Fruit fly (Drosophila melanogaster) whole organism, embryonic: ENCODE measurements around the gene PGAP2.
A peak's percentile ranks its signal among the peaks of the same experiment; 100 is the strongest.

Source experiments
- Ada2b ChIP-seq: fragments of 200-800 bp; sonication (Bioruptor generic); IDR thresholded peaks from 2 replicates; pipeline ENCODE4 v1.3.6; 2022; ENCODE audit warnings: missing biosample characterization, missing genetic modification characterization
- Atf-2 ChIP-seq: fragments of 200-800 bp; sonication (Bioruptor generic); optimal IDR thresholded peaks from 2 replicates; lab custom pipeline; 2016; ENCODE audit warnings: missing biosample characterization, missing genetic modification characterization
- CG10979 ChIP-seq: fragments of 200-800 bp; sonication (Bioruptor generic); optimal IDR thresholded peaks from 2 replicates; lab custom pipeline; 2018; ENCODE audit warnings: missing biosample characterization, mild to moderate bottlenecking, missing genetic modification characterization, moderate library complexity
- CG15601 ChIP-seq: fragments of 200-800 bp; sonication (Bioruptor generic); optimal IDR thresholded peaks from 3 replicates; lab custom pipeline; 2019; ENCODE audit warnings: missing biosample characterization, mild to moderate bottlenecking, missing genetic modification characterization, moderate library complexity
- CG15696 ChIP-seq: fragments of 200-800 bp; sonication (Bioruptor generic); optimal IDR thresholded peaks from 2 replicates; lab custom pipeline; 2019; ENCODE audit warnings: missing biosample characterization, mild to moderate bottlenecking, missing genetic modification characterization, moderate library complexity
- CG1602 ChIP-seq: fragments of 200-800 bp; sonication (Bioruptor generic); optimal IDR thresholded peaks from 3 replicates; lab custom pipeline; 2016; ENCODE audit warnings: missing biosample characterization, missing genetic modification characterization
- CG17328 ChIP-seq: fragments of 200-800 bp; sonication (Bioruptor generic); IDR thresholded peaks from 2 replicates; pipeline ENCODE4 v1.3.6; 2022; ENCODE audit warnings: missing biosample characterization, missing genetic modification characterization
- CG17359 ChIP-seq: fragments of 200-800 bp; sonication (Bioruptor generic); optimal IDR thresholded peaks from 3 replicates; lab custom pipeline; 2018; ENCODE audit warnings: missing biosample characterization, mild to moderate bottlenecking, missing genetic modification characterization, moderate library complexity
- CG18599 ChIP-seq: fragments of 200-800 bp; sonication (Bioruptor generic); optimal IDR thresholded peaks from 3 replicates; lab custom pipeline; 2017; ENCODE audit warnings: missing biosample characterization, missing genetic modification characterization, mild to moderate bottlenecking, moderate library complexity, missing genetic modification reagents
- CG2129 ChIP-seq: fragments of 200-800 bp; sonication (Bioruptor generic); IDR thresholded peaks from 2 replicates; pipeline ENCODE4 v1.3.6; 2022; ENCODE audit warnings: missing biosample characterization, missing genetic modification characterization; ENCODE audit not compliant: partially characterized antibody
- CG30020 ChIP-seq: fragments of 200-800 bp; optimal IDR thresholded peaks from 2 replicates; lab custom pipeline; 2019; ENCODE audit warnings: missing biosample characterization, mild to moderate bottlenecking, missing genetic modification characterization, moderate library complexity
- CG30403 ChIP-seq: fragments of 200-800 bp; sonication (Bioruptor generic); optimal IDR thresholded peaks from 3 replicates; lab custom pipeline; 2016; ENCODE audit warnings: missing biosample characterization, missing genetic modification characterization
- CG32767 ChIP-seq: fragments of 200-800 bp; sonication (Bioruptor generic); IDR thresholded peaks from 2 replicates; pipeline ENCODE4 v1.3.6; 2022; ENCODE audit warnings: missing biosample characterization, missing genetic modification characterization
- CG3281 ChIP-seq: fragments of 200-800 bp; sonication (Bioruptor generic); optimal IDR thresholded peaks from 3 replicates; lab custom pipeline; 2017; ENCODE audit warnings: missing biosample characterization, mild to moderate bottlenecking, missing genetic modification characterization
- CG33213 ChIP-seq: fragments of 200-800 bp; sonication (Bioruptor generic); optimal IDR thresholded peaks from 3 replicates; lab custom pipeline; 2016; ENCODE audit warnings: missing biosample characterization, missing genetic modification characterization
- CG5953 ChIP-seq: fragments of 200-800 bp; sonication (Bioruptor generic); IDR thresholded peaks from 2 replicates; pipeline ENCODE4 v1.3.6; 2022; ENCODE audit warnings: missing biosample characterization, missing genetic modification characterization
- CG8359 ChIP-seq: fragments of 200-800 bp; sonication (Bioruptor generic); optimal IDR thresholded peaks from 2 replicates; lab custom pipeline; 2017; ENCODE audit warnings: missing biosample characterization, mild to moderate bottlenecking, missing genetic modification characterization, borderline replicate concordance
- CHES-1-like ChIP-seq: fragments of 200-800 bp; sonication (Bioruptor generic); optimal IDR thresholded peaks from 2 replicates; lab custom pipeline; 2016; ENCODE audit warnings: missing biosample characterization, missing genetic modification characterization
- Chrac-16 ChIP-seq: fragments of 200-800 bp; sonication (Bioruptor generic); optimal IDR thresholded peaks from 3 replicates; lab custom pipeline; 2016; ENCODE audit warnings: missing biosample characterization, missing genetic modification characterization
- Dp ChIP-seq: fragments of 200-800 bp; sonication (Bioruptor generic); optimal IDR thresholded peaks from 2 replicates; lab custom pipeline; 2018; ENCODE audit warnings: missing biosample characterization, mild to moderate bottlenecking, missing genetic modification characterization, moderate library complexity
- E2f1 ChIP-seq: fragments of 200-800 bp; sonication (Bioruptor generic); IDR thresholded peaks from 2 replicates; pipeline ENCODE4 v1.3.6; 2022; ENCODE audit warnings: missing biosample characterization, missing genetic modification characterization
- Eip74EF ChIP-seq, 2 experiments: fragments of 200-800 bp in 1 of 2; fragments of >200 bp in 1 of 2; sonication (Bioruptor generic) in 1 of 2; optimal IDR thresholded peaks; 2 replicates each; lab custom pipeline; 2017 to 2019; ENCODE audit warnings: missing biosample characterization in 2 of 2, missing genetic modification characterization in 2 of 2, mild to moderate bottlenecking in 1 of 2, moderate library complexity in 1 of 2
- Ets65A ChIP-seq: fragments of 200-800 bp; sonication (Bioruptor generic); peaks from one replicate; lab custom pipeline; 2016; ENCODE audit warnings: missing biosample characterization, missing genetic modification characterization
- Hey ChIP-seq: fragments of 200-800 bp; sonication (Bioruptor generic); optimal IDR thresholded peaks from 3 replicates; lab custom pipeline; 2018; ENCODE audit warnings: missing biosample characterization, mild to moderate bottlenecking, missing genetic modification characterization
- HmgD ChIP-seq: fragments of 200-800 bp; sonication (Bioruptor generic); optimal IDR thresholded peaks from 3 replicates; lab custom pipeline; 2016; ENCODE audit warnings: missing biosample characterization, missing genetic modification characterization
- Hr51 ChIP-seq, 2 experiments: fragments of 200-800 bp; sonication (Bioruptor generic); optimal IDR thresholded peaks; 2 replicates in 1 of 2; 3 replicates in 1 of 2; lab custom pipeline; 2016 to 2018; ENCODE audit warnings: missing biosample characterization in 2 of 2, missing genetic modification characterization in 2 of 2, mild to moderate bottlenecking in 1 of 2, moderate library complexity in 1 of 2
- Max ChIP-seq: fragments of 200-800 bp; sonication (Bioruptor generic); optimal IDR thresholded peaks from 2 replicates; lab custom pipeline; 2016; ENCODE audit warnings: missing biosample characterization, mild to moderate bottlenecking, missing genetic modification characterization
- Oaz ChIP-seq: fragments of 200-800 bp; sonication (Bioruptor generic); IDR thresholded peaks from 2 replicates; pipeline ENCODE4 v1.3.6; 2022; ENCODE audit warnings: missing biosample characterization, missing genetic modification characterization
- Rfx ChIP-seq: fragments of 200-800 bp; sonication (Bioruptor generic); IDR thresholded peaks from 2 replicates; pipeline ENCODE4 v1.3.6; 2022; ENCODE audit warnings: missing biosample characterization, missing genetic modification characterization
- Sox100B ChIP-seq: fragments of 200-800 bp; sonication (Bioruptor generic); optimal IDR thresholded peaks from 3 replicates; lab custom pipeline; 2018; ENCODE audit warnings: missing biosample characterization, mild to moderate bottlenecking, missing genetic modification characterization
- Sry-β ChIP-seq: fragments of 200-800 bp; sonication (Bioruptor generic); optimal IDR thresholded peaks from 2 replicates; lab custom pipeline; 2018; ENCODE audit warnings: missing biosample characterization, mild to moderate bottlenecking, missing genetic modification characterization, moderate library complexity
- Xrp1 ChIP-seq: fragments of 200-800 bp; sonication (Bioruptor generic); IDR thresholded peaks from 2 replicates; pipeline ENCODE4 v1.3.6; 2022; ENCODE audit warnings: missing biosample characterization, missing genetic modification characterization
- ac ChIP-seq: fragments of 200-800 bp; sonication (Bioruptor generic); optimal IDR thresholded peaks from 3 replicates; lab custom pipeline; 2017; ENCODE audit warnings: missing biosample characterization, mild to moderate bottlenecking, missing genetic modification characterization
- al ChIP-seq: fragments of 200-800 bp; sonication (Bioruptor generic); IDR thresholded peaks from 2 replicates; pipeline ENCODE4 v1.3.6; 2022; ENCODE audit warnings: missing biosample characterization, missing genetic modification characterization
- ara ChIP-seq: fragments of 200-800 bp; sonication (Bioruptor generic); IDR thresholded peaks from 2 replicates; pipeline ENCODE4 v1.3.6; 2022; ENCODE audit warnings: missing biosample characterization, missing genetic modification characterization
- ash1 ChIP-seq: fragments of 200-800 bp; sonication (Bioruptor generic); optimal IDR thresholded peaks from 2 replicates; lab custom pipeline; 2018; ENCODE audit warnings: missing biosample characterization, mild to moderate bottlenecking, missing genetic modification characterization
- bigmax ChIP-seq: fragments of 200-800 bp; sonication (Bioruptor generic); optimal IDR thresholded peaks from 2 replicates; lab custom pipeline; 2018; ENCODE audit warnings: missing biosample characterization, mild to moderate bottlenecking, missing genetic modification characterization
- cas ChIP-seq: fragments of 200-800 bp; sonication (Bioruptor generic); IDR thresholded peaks from 2 replicates; pipeline ENCODE4 v1.3.6; 2022; ENCODE audit warnings: missing biosample characterization, missing genetic modification characterization
- dimm ChIP-seq: fragments of 200-800 bp; sonication (Bioruptor generic); IDR thresholded peaks from 2 replicates; pipeline ENCODE4 v1.3.6; 2022; ENCODE audit warnings: missing biosample characterization, missing genetic modification characterization
- dmrt99B ChIP-seq: fragments of 200-800 bp; sonication (Bioruptor generic); optimal IDR thresholded peaks from 2 replicates; lab custom pipeline; 2018; ENCODE audit warnings: missing biosample characterization, mild to moderate bottlenecking, missing genetic modification characterization, moderate library complexity
- ewg ChIP-seq: fragments of 200-800 bp; sonication (Bioruptor generic); optimal IDR thresholded peaks from 3 replicates; lab custom pipeline; 2017; ENCODE audit warnings: mild to moderate bottlenecking, missing biosample characterization, missing genetic modification reagents, missing genetic modification characterization
- fu2 ChIP-seq: fragments of 200-800 bp; sonication (Bioruptor generic); optimal IDR thresholded peaks from 2 replicates; lab custom pipeline; 2016; ENCODE audit warnings: missing biosample characterization, missing genetic modification characterization
- hkb ChIP-seq, 2 experiments: fragments of 200-800 bp in 1 of 2; fragments of >200 bp in 1 of 2; sonication (Bioruptor generic) in 1 of 2; IDR thresholded peaks in 1 of 2; optimal IDR thresholded peaks in 1 of 2; 2 replicates each; pipeline versions ENCODE4 v1.3.6 to Lab custom; 2017 to 2022; ENCODE audit warnings: missing biosample characterization in 1 of 2, missing genetic modification characterization in 1 of 2
- ind ChIP-seq: fragments of 200-800 bp; sonication (Bioruptor generic); optimal IDR thresholded peaks from 3 replicates; lab custom pipeline; 2016; ENCODE audit warnings: missing biosample characterization, missing genetic modification characterization
- mld ChIP-seq: fragments of 200-800 bp; sonication (Bioruptor generic); IDR thresholded peaks from 3 replicates; pipeline ENCODE4 v1.3.6; 2022; ENCODE audit warnings: missing biosample characterization, missing genetic modification characterization; ENCODE audit not compliant: partially characterized antibody
- nau ChIP-seq: fragments of 200-800 bp; sonication (Bioruptor generic); optimal IDR thresholded peaks from 3 replicates; lab custom pipeline; 2017; ENCODE audit warnings: missing biosample characterization, mild to moderate bottlenecking, missing genetic modification characterization, missing genetic modification reagents
- p53 ChIP-seq: fragments of 200-800 bp; sonication (Bioruptor generic); optimal IDR thresholded peaks from 2 replicates; lab custom pipeline; 2016; ENCODE audit warnings: missing biosample characterization, missing genetic modification characterization
- sr ChIP-seq: fragments of 200-800 bp; sonication (Bioruptor generic); IDR thresholded peaks from 3 replicates; pipeline ENCODE4 v1.3.6; 2022; ENCODE audit warnings: missing biosample characterization, missing genetic modification characterization
- tll ChIP-seq, 2 experiments: fragments of 200-800 bp in 1 of 2; fragments of >200 bp in 1 of 2; sonication (Bioruptor generic) in 1 of 2; optimal IDR thresholded peaks; 2 replicates each; lab custom pipeline; 2017 to 2019; ENCODE audit warnings: missing biosample characterization in 2 of 2, missing genetic modification characterization in 2 of 2, mild to moderate bottlenecking in 1 of 2, moderate library complexity in 1 of 2

Gene PGAP2

dm6 chr2L:855052-855547, 35.8 kb upstream of the PGAP2 start, which contains the start of gene CG13949 (continued):
- peak; percentile 70 for TF ChIP-seq CG30403 (GFP tag; lab: Kevin White, UChicago)
- peak; percentile 73; the same call in 1 of the 2 replicates for TF ChIP-seq Ada2b (GFP tag; lab: Robert Waterston, UW)
- TF ChIP-seq Rfx (GFP tag; lab: Robert Waterston, UW) = peak; percentile 93
- peak; percentile 49; the same call in 1 of the 2 replicates for TF ChIP-seq ara
- peak; percentile 15 for TF ChIP-seq CG15696 (tag; lab: Kevin White, UChicago)
- TF ChIP-seq Sox100B (GFP tag; lab: Kevin White, UChicago) = peak; percentile 15
- peak; percentile 67 for TF ChIP-seq al
- TF ChIP-seq CG8359 (GFP tag; lab: Kevin White, UChicago) = no peak
- no peak for TF ChIP-seq dimm
- TF ChIP-seq ind = peak; percentile 50
- peak; percentile 75 for TF ChIP-seq E2f1 (GFP tag; lab: Robert Waterston, UW)
- no peak for TF ChIP-seq Max (GFP tag; lab: Kevin White, UChicago)
- TF ChIP-seq dmrt99B (tag; lab: Kevin White, UChicago) = peak; percentile 46
- no peak for TF ChIP-seq sr (GFP tag; lab: Robert Waterston, UW)
- peak; percentile 53 for TF ChIP-seq CG10979 (tag; lab: Kevin White, UChicago)
- peak; percentile 14 for TF ChIP-seq p53 (GFP tag; lab: Kevin White, UChicago)
- no peak for TF ChIP-seq nau (GFP tag; lab: Kevin White, UChicago)
- TF ChIP-seq CHES-1-like (GFP tag; lab: Kevin White, UChicago) = peak; percentile 33
- peak; percentile 33 for TF ChIP-seq Atf-2 (GFP tag; lab: Kevin White, UChicago)
- TF ChIP-seq CG30020 (tag; lab: Kevin White, UChicago) = peak; percentile 23
- TF ChIP-seq CG17328 (GFP tag; lab: Robert Waterston, UW) = peak; percentile 73
- peak; percentile 70 for TF ChIP-seq CG18599 (GFP tag; lab: Kevin White, UChicago)
- peak; percentile 52 for TF ChIP-seq CG15601 (tag; lab: Kevin White, UChicago)
- peak; percentile 63 for TF ChIP-seq hkb (optimal IDR thresholded peaks at IDR 0.05; lab: Kevin White, UChicago)
- peak; percentile 85 for TF ChIP-seq hkb (GFP tag; IDR thresholded peaks at IDR 0.05; lab: Robert Waterston, UW)
- TF ChIP-seq CG1602 (GFP tag; lab: Kevin White, UChicago) = peak; percentile 16
- peak; percentile 46 for TF ChIP-seq CG3281 (GFP tag; lab: Kevin White, UChicago)
- peak in 1 of 2 experiments; percentile 27 for TF ChIP-seq Eip74EF (GFP tag; optimal IDR thresholded peaks at IDR 0.05; lab: Kevin White, UChicago)
- no peak for TF ChIP-seq Hey (tag; lab: Kevin White, UChicago)
- TF ChIP-seq cas (GFP tag; lab: Robert Waterston, UW) = peak; percentile 34; the same call in 1 of the 2 replicates
- TF ChIP-seq Sry-β (GFP tag; lab: Kevin White, UChicago) = no peak
- TF ChIP-seq ash1 (GFP tag; lab: Kevin White, UChicago) = no peak
- TF ChIP-seq Hr51 (GFP tag; optimal IDR thresholded peaks at IDR 0.05; lab: Kevin White, UChicago) = peak in 1 of 2 experiments; percentile 63
- TF ChIP-seq CG33213 (GFP tag; lab: Kevin White, UChicago) = peak; percentile 71
- TF ChIP-seq HmgD (GFP tag; lab: Kevin White, UChicago) = peak; percentile 82
- peak; percentile 51 for TF ChIP-seq Dp (GFP tag; lab: Kevin White, UChicago)
- peak; percentile 62 for TF ChIP-seq CG17359
- TF ChIP-seq Ets65A (GFP tag; lab: Kevin White, UChicago) = peak; percentile 89
- TF ChIP-seq CG2129 (GFP tag; lab: Robert Waterston, UW) = peak; percentile 26; the same call in 1 of the 2 replicates
- no peak for TF ChIP-seq Oaz (GFP tag; lab: Robert Waterston, UW)
- TF ChIP-seq Chrac-16 (GFP tag; lab: Kevin White, UChicago) = peak; percentile 59
- no peak for TF ChIP-seq CG32767
- no peak for TF ChIP-seq ac (GFP tag; lab: Kevin White, UChicago)
- 0 out of 2 replicates have a peak, but pooled peaks have one; percentile 40 for TF ChIP-seq CG5953
- TF ChIP-seq bigmax (GFP tag; lab: Kevin White, UChicago) = no peak
- TF ChIP-seq fu2 (GFP tag; lab: Kevin White, UChicago) = peak; percentile 45
- TF ChIP-seq ewg (GFP tag; lab: Kevin White, UChicago) = peak; percentile 35
- TF ChIP-seq tll (GFP tag; optimal IDR thresholded peaks at IDR 0.05; lab: Kevin White, UChicago) = no peak
- no peak for TF ChIP-seq mld (GFP tag; lab: Robert Waterston, UW)
- peak; percentile 83 for TF ChIP-seq Xrp1 (GFP tag; lab: Robert Waterston, UW)
